Worm (Caenorhabditis elegans): Measurements from ENCODE around the gene epic-1.
A peak's percentile ranks its signal among the peaks of the same experiment; 100 is the strongest.

epic-1 gene

DNA sequence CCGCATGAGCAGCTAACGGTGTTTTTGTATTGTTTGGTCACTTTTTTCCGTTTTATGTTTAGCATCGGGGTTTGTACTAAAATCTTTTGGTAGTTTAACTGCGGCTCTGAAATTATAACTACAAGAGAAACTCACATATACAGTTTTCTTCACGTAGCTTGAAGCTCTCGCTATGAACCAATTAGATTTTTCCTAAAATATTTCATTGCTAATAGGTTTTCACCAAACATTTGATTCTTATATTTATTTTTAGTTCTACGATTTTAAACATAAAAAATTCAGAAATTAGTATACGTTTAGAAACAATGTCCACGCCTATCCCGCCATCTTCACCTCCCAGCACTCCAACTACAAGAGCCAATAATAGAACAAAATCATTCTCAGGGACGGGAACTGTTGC lies 44.3 kb downstream of the epic-1 start, which contains the start of gene C06A12.3:
TSS of gene C06A12.3 (plus strand) at position 301 of the 400 bp plus-strand sequence.
- TF ChIP-seq nhr-102 (tag; optimal IDR thresholded peaks at IDR 0.05) (no peak), zfp-2 (tag; optimal IDR thresholded peaks at IDR 0.05) (no peak), nhr-237 (tag; optimal IDR thresholded peaks at IDR 0.05) (no peak), aly-2 (tag; optimal IDR thresholded peaks at IDR 0.05) (no peak), nhr-10 (tag; optimal IDR thresholded peaks at IDR 0.05) (no peak), ceh-32 (tag; optimal IDR thresholded peaks at IDR 0.05; ENCODE audit: poor library complexity) (no peak), R02D3.7 (tag; optimal IDR thresholded peaks at IDR 0.05) (no peak), arid-1 (GFP tag; conservative IDR thresholded peaks at IDR 0.05) (no peak), ztf-11 (tag; optimal IDR thresholded peaks at IDR 0.05) (no peak), unc-62 (GFP tag; optimal IDR thresholded peaks at IDR 0.05 in 1 of 2) (no peak), unc-62 (tag; optimal IDR thresholded peaks at IDR 0.05) (no peak), lsy-2 (tag; optimal IDR thresholded peaks at IDR 0.05) (no peak), mdt-29 (GFP tag; IDR thresholded peaks at IDR 0.05) (no peak)

DNA sequence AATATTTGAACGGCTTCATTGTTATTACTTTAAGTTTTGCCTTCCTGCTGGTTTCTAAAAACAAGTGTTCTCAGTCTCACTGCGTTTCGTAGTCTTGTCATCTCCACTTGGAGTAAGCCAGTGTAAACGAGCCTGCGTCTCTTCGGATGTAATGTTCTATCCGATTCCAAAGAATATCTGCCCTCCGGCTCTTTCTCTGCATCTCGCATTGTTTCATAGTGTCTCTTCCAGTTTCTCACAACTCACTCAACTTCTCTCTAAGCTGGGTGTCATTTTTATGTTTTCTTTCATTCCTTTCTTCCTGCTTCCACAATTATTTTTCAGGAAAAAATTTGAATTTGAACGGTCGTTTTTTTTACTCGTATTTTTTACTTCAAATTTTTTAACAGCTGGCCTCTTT lies 44.8 kb downstream of the epic-1 start:
- TF ChIP-seq daf-19 (GFP tag; conservative IDR thresholded peaks at IDR 0.05) (no peak), unc-62 (GFP tag; optimal IDR thresholded peaks at IDR 0.05 in 1 of 2) (peak in 1 of 2 experiments; percentile 97), unc-62 (tag; optimal IDR thresholded peaks at IDR 0.05) (no peak), snpc-4 (tag; optimal IDR thresholded peaks at IDR 0.05) (no peak), egl-43 (GFP tag; IDR thresholded peaks at IDR 0.05) (no peak), mes-2 (tag; optimal IDR thresholded peaks at IDR 0.05; ENCODE audit: poor library complexity, severe bottlenecking) (no peak), T26A8.4 (GFP tag; IDR thresholded peaks at IDR 0.05) (no peak), saeg-2 (GFP tag; IDR thresholded peaks at IDR 0.05) (no peak), nhr-6 (tag; optimal IDR thresholded peaks at IDR 0.05) (no peak), ztf-11 (tag; optimal IDR thresholded peaks at IDR 0.05) (no peak), aly-2 (tag; optimal IDR thresholded peaks at IDR 0.05) (no peak), hlh-30 (tag; optimal IDR thresholded peaks at IDR 0.05; ENCODE audit: insufficient read depth) (no peak), snpc-1.2 (GFP tag; IDR thresholded peaks at IDR 0.05) (no peak), rbr-2 (tag; optimal IDR thresholded peaks at IDR 0.05) (peak; percentile 20), spr-1 (tag; optimal IDR thresholded peaks at IDR 0.05) (no peak), tra-1 (GFP tag; IDR thresholded peaks at IDR 0.05) (no peak)

Measured in whole organism, L4 larva.